Fruit fly (Drosophila melanogaster) whole organism, prepupa: Measurements from ENCODE around the gene CCHa1.

Experiments used
- Ets96B ChIP-seq: fragments of 200-800 bp; optimal IDR thresholded peaks from 2 replicates; lab custom pipeline; 2019; ENCODE audit warnings: missing biosample characterization, mild to moderate bottlenecking, missing genetic modification characterization, moderate library complexity
- dsx ChIP-seq: fragments of 200-800 bp; optimal IDR thresholded peaks from 3 replicates; lab custom pipeline; 2019; ENCODE audit warnings: missing biosample characterization, mild to moderate bottlenecking, missing genetic modification characterization, moderate library complexity; ENCODE audit not compliant: poor library complexity, severe bottlenecking

- TF ChIP-seq Ets96B (tag; lab: Kevin White, UChicago) (peak; percentile 2), dsx (GFP tag; lab: Kevin White, UChicago) (no peak)
These were observed 11.1 kb downstream of the CCHa1 start for dm6 chr3R:14085555-14085954.
